Worm (Caenorhabditis elegans) whole organism, young adult: ENCODE results near the gene R160.10.

Experiments used
- F57C9.4 ChIP-seq: sonication (generic microtip); optimal IDR thresholded peaks from 2 replicates; lab custom pipeline; 2017; ENCODE audit warnings: mild to moderate bottlenecking, missing genetic modification characterization, missing compliant biosample characterization
- K12H6.12 ChIP-seq: fragments of 200-800 bp; sonication (Bioruptor generic); optimal IDR thresholded peaks from 2 replicates; lab custom pipeline; 2018; ENCODE audit warnings: mild to moderate bottlenecking, missing genetic modification characterization, missing compliant biosample characterization
- Y95B8A.8 ChIP-seq: fragments of 200-800 bp; sonication (Bioruptor generic); IDR thresholded peaks from 2 replicates; pipeline ENCODE4 v1.3.6; 2022; ENCODE audit warnings: missing genetic modification reagents, missing genetic modification characterization, missing compliant biosample characterization
- ama-1 ChIP-seq, 3 experiments: fragments of 150-350 bp in 1 of 3; sonication (generic microtip) in 2 of 3; optimal IDR thresholded peaks; 2 replicates each; lab custom pipeline; 2014 to 2018; ENCODE audit warnings: missing biosample characterization in 2 of 3, missing genetic modification characterization in 2 of 3, missing genetic modification reagents in 2 of 3
- egrh-3 ChIP-seq: fragments of 200-800 bp; sonication (Bioruptor generic); IDR thresholded peaks from 2 replicates; pipeline ENCODE4 v1.3.6; 2022; ENCODE audit warnings: missing genetic modification reagents, missing genetic modification characterization, missing compliant biosample characterization
- ets-4 ChIP-seq: fragments of 200-800 bp; sonication (Bioruptor generic); optimal IDR thresholded peaks from 2 replicates; lab custom pipeline; 2018; ENCODE audit warnings: mild to moderate bottlenecking, missing genetic modification characterization, missing compliant biosample characterization
- hlh-12 ChIP-seq: sonication (generic microtip); optimal IDR thresholded peaks from 2 replicates; lab custom pipeline; 2016; ENCODE audit warnings: missing genetic modification characterization, missing compliant biosample characterization
- let-526 ChIP-seq: fragments of 200-800 bp; sonication (Bioruptor generic); IDR thresholded peaks from 2 replicates; pipeline ENCODE4 v1.3.6; 2022; ENCODE audit warnings: missing genetic modification reagents, missing genetic modification characterization, missing compliant biosample characterization
- lin-40 ChIP-seq: sonication (generic microtip); optimal IDR thresholded peaks from 2 replicates; lab custom pipeline; 2016; ENCODE audit warnings: missing genetic modification characterization, mild to moderate bottlenecking, missing compliant biosample characterization, missing genotype, missing genetic modification reagents
- lsl-1 ChIP-seq: fragments of 200-800 bp; sonication (Bioruptor generic); optimal IDR thresholded peaks from 2 replicates; lab custom pipeline; 2018; ENCODE audit warnings: mild to moderate bottlenecking, missing genetic modification characterization, moderate library complexity, missing compliant biosample characterization
- rec-8 ChIP-seq, 2 experiments: sonication (generic microtip); optimal IDR thresholded peaks; 2 replicates each; lab custom pipeline; 2016; ENCODE audit warnings: mild to moderate bottlenecking in 2 of 2, missing genetic modification characterization in 2 of 2, missing genetic modification reagents in 2 of 2, missing genotype in 2 of 2, missing biosample characterization in 1 of 2, missing compliant biosample characterization in 1 of 2, moderate library complexity in 1 of 2
- ztf-18 ChIP-seq: sonication (generic microtip); optimal IDR thresholded peaks from 2 replicates; lab custom pipeline; 2016; ENCODE audit warnings: missing genotype, mild to moderate bottlenecking, missing genetic modification characterization, missing compliant biosample characterization
- ztf-25 ChIP-seq: fragments of 200-800 bp; sonication (Bioruptor generic); IDR thresholded peaks from 2 replicates; pipeline ENCODE4 v1.3.6; 2022; ENCODE audit warnings: missing genetic modification reagents, missing genetic modification characterization, missing compliant biosample characterization

DNA sequence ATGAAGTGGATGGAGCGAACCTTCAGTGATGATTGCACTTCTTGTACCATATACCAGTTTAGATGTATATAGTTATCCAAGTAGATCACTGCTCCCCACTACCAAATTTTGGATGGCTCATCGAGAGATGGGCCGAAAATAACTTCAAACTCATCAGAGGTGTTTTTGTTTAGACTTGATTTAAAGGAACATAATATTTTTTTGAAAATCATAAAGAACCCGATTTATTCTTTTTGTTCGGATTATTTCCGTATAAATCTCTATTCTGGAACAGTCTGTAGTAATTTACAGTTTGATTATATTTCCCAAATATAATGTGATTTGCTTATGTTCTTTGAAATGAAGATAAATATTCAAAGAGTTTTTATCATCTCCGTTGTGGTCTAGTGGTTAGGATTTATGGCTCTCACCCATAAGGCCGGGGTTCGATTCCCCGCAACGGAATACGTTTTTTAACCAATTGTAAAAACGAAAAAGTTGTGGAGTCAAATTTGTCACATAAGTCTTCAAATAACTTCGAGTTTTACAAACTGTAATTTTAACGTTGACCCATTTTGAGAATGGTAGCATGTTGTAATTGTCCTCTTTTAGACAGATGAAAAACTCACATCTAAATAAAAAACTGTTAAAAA, 43.1 kb upstream of the R160.10 start:
- TF ChIP-seq let-526 (GFP tag; lab: Robert Waterston, UW) (no peak), K12H6.12 (tag; lab: Kevin White, UChicago) (no peak), ztf-25 (GFP tag; lab: Robert Waterston, UW) (0 out of 2 replicates have a peak, but pooled peaks have one; percentile 62), hlh-12 (no peak), ets-4 (no peak), egrh-3 (GFP tag; lab: Robert Waterston, UW) (no peak), ztf-18 (tag; lab: Kevin White, UChicago) (peak; percentile 45), F57C9.4 (no peak), lin-40 (no peak), Y95B8A.8 (no peak), ama-1 (optimal IDR thresholded peaks at IDR 0.05; lab: Kevin White, UChicago) (no peak), ama-1 (GFP tag; optimal IDR thresholded peaks at IDR 0.05; lab: Kevin White, UChicago) (peak in 1 of 2 experiments; percentile 31), rec-8 (tag; optimal IDR thresholded peaks at IDR 0.05; lab: Kevin White, UChicago) (peak in 1 of 2 experiments; percentile 6), lsl-1 (no peak)
